Worm (Caenorhabditis elegans) whole organism, L4/young adult: ENCODE measurements around the gene siah-1.

Experiments
- dao-5 ChIP-seq: sonication (generic microtip); optimal IDR thresholded peaks from 2 replicates; lab custom pipeline; 2016; ENCODE audit warnings: missing genotype, missing genetic modification characterization, moderate library complexity, missing compliant biosample characterization
- him-1 ChIP-seq: sonication (generic microtip); optimal IDR thresholded peaks from 2 replicates; lab custom pipeline; 2016; ENCODE audit warnings: missing genotype, missing genetic modification reagents, missing genetic modification characterization, missing compliant biosample characterization

- TF ChIP-seq him-1 (tag; lab: Kevin White, UChicago) = no peak
- no peak for TF ChIP-seq dao-5
Measured at ce11 chrIV:3709200-3709599, 34.6 kb upstream of the siah-1 start, which contains the start of gene Y37E11AL.1.
